Worm (Caenorhabditis elegans) whole organism, mixed stage, embryonic: ENCODE data around the gene trpp-3.

ENCODE experiments used
- ceh-43 ChIP-seq: fragments of 200-800 bp; sonication (Bioruptor generic); optimal IDR thresholded peaks from 2 replicates; lab custom pipeline; 2018; ENCODE audit warnings: mild to moderate bottlenecking, missing genetic modification characterization, moderate library complexity, missing compliant biosample characterization
- ceh-83 ChIP-seq: fragments of 200-800 bp; sonication (Bioruptor generic); optimal IDR thresholded peaks from 2 replicates; lab custom pipeline; 2018; ENCODE audit warnings: mild to moderate bottlenecking, missing genetic modification characterization, missing compliant biosample characterization
- elt-1 ChIP-seq: sonication (generic microtip); optimal IDR thresholded peaks from 2 replicates; lab custom pipeline; 2017; ENCODE audit warnings: missing genetic modification characterization, mild to moderate bottlenecking, missing compliant biosample characterization, antibody characterized with exemption, moderate library complexity, borderline replicate concordance; ENCODE audit not compliant: insufficient read depth
- elt-3 ChIP-seq: fragments of 150-350 bp; optimal IDR thresholded peaks from 2 replicates; lab custom pipeline; 2014; ENCODE audit warnings: missing biosample characterization, missing genetic modification characterization
- flh-1 ChIP-seq: fragments of 200-800 bp; sonication (Bioruptor generic); optimal IDR thresholded peaks from 2 replicates; lab custom pipeline; 2018; ENCODE audit warnings: mild to moderate bottlenecking, missing genetic modification characterization, moderate library complexity, missing compliant biosample characterization
- lin-13 ChIP-seq: fragments of 150-350 bp; optimal IDR thresholded peaks from 2 replicates; lab custom pipeline; 2014; ENCODE audit warnings: missing biosample characterization, missing genetic modification characterization
- nhr-237 ChIP-seq: fragments of 150-350 bp; optimal IDR thresholded peaks from 2 replicates; lab custom pipeline; 2014; ENCODE audit warnings: missing biosample characterization, missing genetic modification characterization
- nhr-28 ChIP-seq: fragments of 150-350 bp; optimal IDR thresholded peaks from 2 replicates; lab custom pipeline; 2014; ENCODE audit warnings: missing biosample characterization, missing genetic modification characterization
- sptf-1 ChIP-seq: sonication (generic microtip); optimal IDR thresholded peaks from 2 replicates; lab custom pipeline; 2017; ENCODE audit warnings: mild to moderate bottlenecking, missing genetic modification characterization, moderate library complexity, missing compliant biosample characterization
- tbx-8 ChIP-seq: fragments of 200-800 bp; sonication (Bioruptor generic); optimal IDR thresholded peaks from 2 replicates; lab custom pipeline; 2018; ENCODE audit warnings: mild to moderate bottlenecking, missing genetic modification characterization, moderate library complexity, missing compliant biosample characterization
- unc-120 ChIP-seq: sonication (generic microtip); optimal IDR thresholded peaks from 2 replicates; lab custom pipeline; 2017; ENCODE audit warnings: missing genetic modification characterization, missing compliant biosample characterization; ENCODE audit not compliant: poor library complexity, severe bottlenecking
- unc-62 ChIP-seq: fragments of 150-350 bp; optimal IDR thresholded peaks from 2 replicates; lab custom pipeline; 2014; ENCODE audit warnings: missing biosample characterization, missing genetic modification reagents, missing genetic modification characterization

- TF ChIP-seq ceh-43, result no peak
- no peak for TF ChIP-seq flh-1
- no peak for TF ChIP-seq elt-3 (tag; lab: Kevin White, UChicago)
- TF ChIP-seq lin-13, result no peak
- TF ChIP-seq unc-62 (GFP tag; lab: Kevin White, UChicago), result no peak
- no peak for TF ChIP-seq unc-120 (tag; lab: Kevin White, UChicago)
- no peak for TF ChIP-seq tbx-8 (GFP tag; lab: Kevin White, UChicago)
- no peak for TF ChIP-seq elt-1 (tag; lab: Kevin White, UChicago)
- no peak for TF ChIP-seq sptf-1 (tag; lab: Kevin White, UChicago)
- TF ChIP-seq nhr-237, result no peak
- no peak for TF ChIP-seq ceh-83 (GFP tag; lab: Kevin White, UChicago)
- TF ChIP-seq nhr-28, result no peak
Measured at ce11 chrIII:9564410-9564809, 39.1 kb downstream of the trpp-3 start, which contains the start of gene C48B4.10.
